Fruit fly (Drosophila melanogaster): ENCODE data around the gene CG8993.

CG8993 gene

dm6 chr3L:2398636-2399035 is 26.6 kb downstream of the CG8993 start:
- TF ChIP-seq CG8632 (GFP tag; optimal IDR thresholded peaks at IDR 0.05) (no peak), fkh (GFP tag; optimal IDR thresholded peaks at IDR 0.05) (no peak), CG6163 (GFP tag; IDR thresholded peaks at IDR 0.05) (no peak), Sox102F (GFP tag; optimal IDR thresholded peaks at IDR 0.05) (no peak), dac (GFP tag; optimal IDR thresholded peaks at IDR 0.05) (no peak), CG9139 (GFP tag; optimal IDR thresholded peaks at IDR 0.05) (no peak), CG34406 (GFP tag; optimal IDR thresholded peaks at IDR 0.05) (no peak), fd59A (GFP tag; optimal IDR thresholded peaks at IDR 0.05) (no peak), CG8119 (GFP tag; IDR thresholded peaks at IDR 0.05) (no peak), CG31627 (GFP tag; optimal IDR thresholded peaks at IDR 0.05) (no peak), CG6276 (GFP tag; optimal IDR thresholded peaks at IDR 0.05) (no peak), Hr38 (GFP tag; optimal IDR thresholded peaks at IDR 0.05) (no peak), Eip75B (GFP tag; optimal IDR thresholded peaks at IDR 0.05) (no peak), Hr39 (GFP tag; optimal IDR thresholded peaks at IDR 0.05) (no peak), Gug (GFP tag; IDR thresholded peaks at IDR 0.05) (no peak), Ets21C (GFP tag; optimal IDR thresholded peaks at IDR 0.05) (no peak), CG6808 (GFP tag; optimal IDR thresholded peaks at IDR 0.05) (no peak), Smox (GFP tag; optimal IDR thresholded peaks at IDR 0.05) (no peak)

dm6 chr3L:2399788-2400187 is 27.8 kb downstream of the CG8993 start:
- TF ChIP-seq Sox102F (GFP tag; optimal IDR thresholded peaks at IDR 0.05) (no peak), Eip93F (GFP tag; optimal IDR thresholded peaks at IDR 0.05) (no peak), CG6808 (GFP tag; optimal IDR thresholded peaks at IDR 0.05) (no peak), Eip78C (GFP tag) (no peak), net (GFP tag; optimal IDR thresholded peaks at IDR 0.05) (no peak), spab (GFP tag; optimal IDR thresholded peaks at IDR 0.05) (no peak), CG11902 (GFP tag; optimal IDR thresholded peaks at IDR 0.05) (no peak), Ets21C (GFP tag; optimal IDR thresholded peaks at IDR 0.05) (no peak), CG7368 (GFP tag; optimal IDR thresholded peaks at IDR 0.05) (no peak), CG4318 (GFP tag; optimal IDR thresholded peaks at IDR 0.05) (no peak), CG8632 (GFP tag; optimal IDR thresholded peaks at IDR 0.05) (no peak), Sox14 (GFP tag; optimal IDR thresholded peaks at IDR 0.05) (no peak)

dm6 chr3L:2400227-2400840 is 28.3 kb downstream of the CG8993 start:
- no peak for TF ChIP-seq Eip78C (GFP tag)
- no peak for TF ChIP-seq Hr39 (GFP tag; optimal IDR thresholded peaks at IDR 0.05)
- no peak for TF ChIP-seq CG34406 (GFP tag; optimal IDR thresholded peaks at IDR 0.05)
- TF ChIP-seq cyc (GFP tag; optimal IDR thresholded peaks at IDR 0.05): no peak
- TF ChIP-seq CG3919 (GFP tag; optimal IDR thresholded peaks at IDR 0.05): no peak
- no peak for TF ChIP-seq Eip93F (GFP tag; optimal IDR thresholded peaks at IDR 0.05)
- no peak for TF ChIP-seq salr (GFP tag; optimal IDR thresholded peaks at IDR 0.05)
- no peak for TF ChIP-seq Hr4 (GFP tag; optimal IDR thresholded peaks at IDR 0.05)
- TF ChIP-seq Sox14 (GFP tag; optimal IDR thresholded peaks at IDR 0.05): no peak
- TF ChIP-seq CG6792 (GFP tag; optimal IDR thresholded peaks at IDR 0.05): no peak
- no peak for TF ChIP-seq Ets21C (GFP tag; optimal IDR thresholded peaks at IDR 0.05)
- no peak for TF ChIP-seq Sox15 (GFP tag; optimal IDR thresholded peaks at IDR 0.05)
- no peak for TF ChIP-seq CG6163 (GFP tag; IDR thresholded peaks at IDR 0.05)
- TF ChIP-seq Met (GFP tag; optimal IDR thresholded peaks at IDR 0.05): no peak
- TF ChIP-seq dsx (GFP tag; optimal IDR thresholded peaks at IDR 0.05; ENCODE audit: poor library complexity, severe bottlenecking): no peak
- TF ChIP-seq fd59A (GFP tag; optimal IDR thresholded peaks at IDR 0.05): no peak
- TF ChIP-seq CG8319 (GFP tag; optimal IDR thresholded peaks at IDR 0.05): no peak
- TF ChIP-seq lz (GFP tag; optimal IDR thresholded peaks at IDR 0.05): no peak
- TF ChIP-seq vri (GFP tag; optimal IDR thresholded peaks at IDR 0.05): no peak
- no peak for TF ChIP-seq CG15336 (GFP tag; IDR thresholded peaks at IDR 0.05)

Data from whole organism, prepupa.